Worm (Caenorhabditis elegans) whole organism, L4 larva: ENCODE measurements around the gene T28A8.4.

Experiments used
- pha-4 ChIP-seq, 2 experiments: fragments of 150-350 bp in 1 of 2; fragments of 200-800 bp in 1 of 2; sonication (Bioruptor generic) in 1 of 2; IDR thresholded peaks in 1 of 2; optimal IDR thresholded peaks in 1 of 2; 2 replicates each; pipeline versions ENCODE4 v1.3.6 to Lab custom; 2014 to 2022; ENCODE audit warnings: missing genetic modification characterization in 2 of 2, missing genetic modification reagents in 2 of 2, missing biosample characterization in 1 of 2, missing compliant biosample characterization in 1 of 2
- unc-39 ChIP-seq: sonication (generic microtip); optimal IDR thresholded peaks from 2 replicates; lab custom pipeline; 2017; ENCODE audit warnings: missing biosample characterization, missing genetic modification characterization

DNA sequence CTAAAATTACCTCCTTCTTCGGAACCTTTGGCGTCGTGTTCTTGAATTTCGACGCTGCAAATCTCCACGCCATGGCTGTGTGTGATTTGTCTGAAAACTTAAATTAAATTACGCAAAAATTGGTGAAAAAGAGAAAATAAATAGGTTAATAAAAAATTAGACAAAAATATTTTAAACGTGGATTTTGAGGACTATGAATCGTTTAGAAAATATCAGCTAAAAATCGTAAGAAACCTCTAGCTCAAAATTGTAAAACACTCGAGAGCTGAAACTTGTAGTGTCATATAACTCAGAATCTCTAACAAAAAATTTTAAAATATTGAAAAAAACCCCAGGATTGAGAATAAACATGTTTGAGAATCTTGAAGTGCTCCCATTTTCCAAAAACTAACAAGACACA, 20.5 kb downstream of the T28A8.4 start, which contains the start of gene pod-1:
- TF ChIP-seq pha-4 (GFP tag; IDR thresholded peaks at IDR 0.05; lab: Robert Waterston, UW) (no peak), pha-4 (tag; optimal IDR thresholded peaks at IDR 0.05; lab: Kevin White, UChicago) (no peak), unc-39 (tag; lab: Kevin White, UChicago) (no peak)
